Fruit fly (Drosophila melanogaster) whole organism, embryonic: ENCODE measurements around the gene Phae2.

ENCODE experiments used
- Adf1 ChIP-seq: fragments of 200-800 bp; sonication (Bioruptor generic); IDR thresholded peaks from 2 replicates; pipeline ENCODE4 v1.3.6; 2022; ENCODE audit warnings: missing biosample characterization, missing genetic modification characterization
- CG12236 ChIP-seq: fragments of 200-800 bp; sonication (Bioruptor generic); optimal IDR thresholded peaks from 2 replicates; lab custom pipeline; 2016; ENCODE audit warnings: missing biosample characterization, missing genetic modification characterization
- CG1647 ChIP-seq: fragments of 200-800 bp; sonication (Bioruptor generic); optimal IDR thresholded peaks from 3 replicates; lab custom pipeline; 2016; ENCODE audit warnings: missing biosample characterization, missing genetic modification characterization
- CG18011 ChIP-seq: fragments of 200-800 bp; sonication (Bioruptor generic); optimal IDR thresholded peaks from 2 replicates; lab custom pipeline; 2017; ENCODE audit warnings: missing biosample characterization, missing genetic modification characterization, mild to moderate bottlenecking, moderate library complexity, missing genotype
- CG18476 ChIP-seq: fragments of 200-800 bp; sonication (Bioruptor generic); optimal IDR thresholded peaks from 2 replicates; lab custom pipeline; 2016; ENCODE audit warnings: missing biosample characterization, mild to moderate bottlenecking, missing genetic modification characterization
- CG2678 ChIP-seq: fragments of 200-800 bp; sonication (Bioruptor generic); optimal IDR thresholded peaks from 3 replicates; lab custom pipeline; 2019; ENCODE audit warnings: missing biosample characterization, mild to moderate bottlenecking, missing genetic modification characterization, moderate library complexity
- CG34422 ChIP-seq: fragments of 200-800 bp; sonication (Bioruptor generic); IDR thresholded peaks from 3 replicates; pipeline ENCODE4 v1.3.6; 2022; ENCODE audit warnings: missing biosample characterization, missing genetic modification characterization
- CG42726 ChIP-seq: fragments of 200-800 bp; sonication (Bioruptor generic); IDR thresholded peaks from 2 replicates; pipeline ENCODE4 v1.3.6; 2022; ENCODE audit warnings: missing biosample characterization, missing genetic modification characterization; ENCODE audit not compliant: partially characterized antibody
- CG4328 ChIP-seq: fragments of 200-800 bp; sonication (Bioruptor generic); optimal IDR thresholded peaks from 3 replicates; lab custom pipeline; 2017; ENCODE audit warnings: missing biosample characterization, missing genetic modification reagents, missing genetic modification characterization
- CG4854 ChIP-seq: fragments of 200-800 bp; sonication (Bioruptor generic); optimal IDR thresholded peaks from 2 replicates; lab custom pipeline; 2016; ENCODE audit warnings: missing biosample characterization, missing genetic modification characterization, inconsistent platforms
- CG6175 ChIP-seq: fragments of 200-800 bp; sonication (Bioruptor generic); IDR thresholded peaks from 3 replicates; pipeline ENCODE4 v1.3.6; 2022; ENCODE audit warnings: missing biosample characterization, missing genetic modification characterization
- CG6765 ChIP-seq: fragments of 200-800 bp; sonication (Bioruptor generic); optimal IDR thresholded peaks from 3 replicates; lab custom pipeline; 2017; ENCODE audit warnings: missing biosample characterization, mild to moderate bottlenecking, missing genetic modification characterization
- CG7372 ChIP-seq: fragments of 200-800 bp; sonication (Bioruptor generic); IDR thresholded peaks from 2 replicates; pipeline ENCODE4 v1.3.6; 2022; ENCODE audit warnings: missing biosample characterization, missing genetic modification characterization
- CG9609 ChIP-seq: fragments of 200-800 bp; sonication (Bioruptor generic); optimal IDR thresholded peaks from 3 replicates; lab custom pipeline; 2016; ENCODE audit warnings: missing biosample characterization, missing genetic modification characterization
- Camta ChIP-seq: fragments of 200-800 bp; sonication (Bioruptor generic); optimal IDR thresholded peaks from 2 replicates; lab custom pipeline; 2016; ENCODE audit warnings: missing biosample characterization, missing genetic modification characterization
- Chrac-16 ChIP-seq: fragments of 200-800 bp; sonication (Bioruptor generic); optimal IDR thresholded peaks from 3 replicates; lab custom pipeline; 2016; ENCODE audit warnings: missing biosample characterization, missing genetic modification characterization
- D ChIP-seq, 2 experiments: fragments of 200-800 bp in 1 of 2; fragments of >200 bp in 1 of 2; sonication (Bioruptor generic) in 1 of 2; optimal IDR thresholded peaks; 2 replicates in 1 of 2; 3 replicates in 1 of 2; lab custom pipeline; 2017; ENCODE audit warnings: mild to moderate bottlenecking in 1 of 2, missing biosample characterization in 1 of 2, missing genetic modification characterization in 1 of 2, missing genetic modification reagents in 1 of 2
- Dbx ChIP-seq: fragments of 200-800 bp; sonication (Bioruptor generic); IDR thresholded peaks from 3 replicates; pipeline ENCODE4 v1.3.6; 2022; ENCODE audit warnings: missing biosample characterization, missing genetic modification characterization
- Dip3 ChIP-seq: fragments of 200-800 bp; sonication (Bioruptor generic); optimal IDR thresholded peaks from 3 replicates; lab custom pipeline; 2016; ENCODE audit warnings: missing biosample characterization, missing genetic modification characterization
- E2f1 ChIP-seq: fragments of 200-800 bp; sonication (Bioruptor generic); IDR thresholded peaks from 2 replicates; pipeline ENCODE4 v1.3.6; 2022; ENCODE audit warnings: missing biosample characterization, missing genetic modification characterization
- GATAe ChIP-seq: fragments of 200-800 bp; sonication (Bioruptor generic); conservative IDR thresholded peaks from 2 replicates; pipeline ENCODE4 v1.3.6; 2022; ENCODE audit warnings: missing biosample characterization, missing genetic modification characterization
- H15 ChIP-seq: fragments of 200-800 bp; sonication (Bioruptor generic); IDR thresholded peaks from 3 replicates; pipeline ENCODE4 v1.3.6; 2022; ENCODE audit warnings: missing biosample characterization, missing genetic modification characterization
- HmgD ChIP-seq: fragments of 200-800 bp; sonication (Bioruptor generic); optimal IDR thresholded peaks from 3 replicates; lab custom pipeline; 2016; ENCODE audit warnings: missing biosample characterization, missing genetic modification characterization
- Kr ChIP-seq: fragments of 200-800 bp; sonication (Bioruptor generic); optimal IDR thresholded peaks from 2 replicates; lab custom pipeline; 2017; ENCODE audit warnings: missing biosample characterization, mild to moderate bottlenecking, missing genetic modification characterization
- Mad ChIP-seq: fragments of 200-800 bp; sonication (Bioruptor generic); optimal IDR thresholded peaks from 2 replicates; lab custom pipeline; 2016; ENCODE audit warnings: missing biosample characterization, missing genetic modification characterization
- Spps ChIP-seq: fragments of 200-800 bp; sonication (Bioruptor generic); optimal IDR thresholded peaks from 2 replicates; lab custom pipeline; 2018; ENCODE audit warnings: missing biosample characterization, mild to moderate bottlenecking, missing genetic modification characterization
- TFAM ChIP-seq: fragments of 200-800 bp; sonication (Bioruptor generic); optimal IDR thresholded peaks from 2 replicates; lab custom pipeline; 2017; ENCODE audit warnings: missing biosample characterization, missing genetic modification characterization, inconsistent platforms
- ara ChIP-seq: fragments of 200-800 bp; sonication (Bioruptor generic); IDR thresholded peaks from 2 replicates; pipeline ENCODE4 v1.3.6; 2022; ENCODE audit warnings: missing biosample characterization, missing genetic modification characterization
- chif ChIP-seq, 2 experiments: fragments of 200-800 bp; sonication (Bioruptor generic); optimal IDR thresholded peaks; 3 replicates each; lab custom pipeline; 2016; ENCODE audit warnings: missing biosample characterization in 2 of 2, missing genetic modification characterization in 2 of 2
- ems ChIP-seq: fragments of 200-800 bp; sonication (Bioruptor generic); optimal IDR thresholded peaks from 3 replicates; lab custom pipeline; 2016; ENCODE audit warnings: missing biosample characterization, missing genetic modification characterization
- exex ChIP-seq: fragments of 200-800 bp; sonication (Bioruptor generic); optimal IDR thresholded peaks from 4 replicates; lab custom pipeline; 2018; ENCODE audit warnings: missing biosample characterization, mild to moderate bottlenecking, missing genetic modification characterization, moderate library complexity
- grn ChIP-seq: fragments of 200-800 bp; sonication (Bioruptor generic); optimal IDR thresholded peaks from 3 replicates; lab custom pipeline; 2017; ENCODE audit warnings: missing biosample characterization, missing genetic modification characterization
- hb ChIP-seq: fragments of 200-800 bp; sonication (Bioruptor generic); IDR thresholded peaks from 3 replicates; pipeline ENCODE4 v1.3.6; 2022; ENCODE audit warnings: missing biosample characterization, missing genetic modification characterization; ENCODE audit not compliant: partially characterized antibody
- kay ChIP-seq: fragments of 200-800 bp; sonication (Bioruptor generic); optimal IDR thresholded peaks from 2 replicates; lab custom pipeline; 2016; ENCODE audit warnings: missing biosample characterization, missing genetic modification characterization
- mirr ChIP-seq: fragments of 200-800 bp; sonication (Bioruptor generic); optimal IDR thresholded peaks from 3 replicates; lab custom pipeline; 2018; ENCODE audit warnings: missing biosample characterization, mild to moderate bottlenecking, missing genetic modification characterization
- pan ChIP-seq, 4 experiments: fragments of >200 bp in 3 of 4; fragments of 200-800 bp in 1 of 4; sonication (Bioruptor generic) in 1 of 4; optimal IDR thresholded peaks in 3 of 4; IDR thresholded peaks in 1 of 4; 2 replicates each; pipeline versions ENCODE4 v1.3.6 to Lab custom; 2017 to 2022; ENCODE audit warnings: missing biosample characterization in 2 of 4, missing genetic modification characterization in 2 of 4, mixed read lengths in 1 of 4
- peb ChIP-seq: fragments of 200-800 bp; sonication (Bioruptor generic); IDR thresholded peaks from 2 replicates; pipeline ENCODE4 v1.3.6; 2022; ENCODE audit warnings: missing biosample characterization, missing genetic modification characterization
- pho ChIP-seq: fragments of 200-800 bp; sonication (Bioruptor generic); optimal IDR thresholded peaks from 2 replicates; lab custom pipeline; 2016; ENCODE audit warnings: missing biosample characterization, missing genetic modification characterization
- phol ChIP-seq: fragments of 200-800 bp; sonication (Bioruptor generic); optimal IDR thresholded peaks from 3 replicates; lab custom pipeline; 2018; ENCODE audit warnings: missing biosample characterization, mild to moderate bottlenecking, missing genetic modification characterization, moderate library complexity
- sd ChIP-seq: fragments of 200-800 bp; sonication (Bioruptor generic); optimal IDR thresholded peaks from 3 replicates; lab custom pipeline; 2018; ENCODE audit warnings: missing biosample characterization, mild to moderate bottlenecking, missing genetic modification characterization, moderate library complexity
- sens ChIP-seq: fragments of 200-800 bp; sonication (Bioruptor generic); peaks from one replicate; lab custom pipeline; 2016; ENCODE audit warnings: missing biosample characterization, missing genetic modification characterization
- sima ChIP-seq: fragments of 200-800 bp; sonication (Bioruptor generic); optimal IDR thresholded peaks from 2 replicates; lab custom pipeline; 2016; ENCODE audit warnings: missing biosample characterization, missing genetic modification characterization
- sug ChIP-seq: fragments of 200-800 bp; optimal IDR thresholded peaks from 2 replicates; lab custom pipeline; 2019; ENCODE audit warnings: missing biosample characterization, mild to moderate bottlenecking, missing genetic modification characterization, moderate library complexity
- tap ChIP-seq: fragments of 200-800 bp; optimal IDR thresholded peaks from 3 replicates; lab custom pipeline; 2019; ENCODE audit warnings: missing biosample characterization, mild to moderate bottlenecking, missing genetic modification characterization, moderate library complexity
- tgo ChIP-seq: fragments of 200-800 bp; sonication (Bioruptor generic); IDR thresholded peaks from 3 replicates; pipeline ENCODE4 v1.3.6; 2022; ENCODE audit warnings: missing biosample characterization, missing genetic modification characterization
- tna ChIP-seq: fragments of 200-800 bp; sonication (Bioruptor generic); IDR thresholded peaks from 2 replicates; pipeline ENCODE4 v1.3.6; 2022; ENCODE audit warnings: missing biosample characterization, missing genetic modification characterization; ENCODE audit not compliant: partially characterized antibody
- trh ChIP-seq: fragments of 200-800 bp; sonication (Bioruptor generic); optimal IDR thresholded peaks from 2 replicates; lab custom pipeline; 2016; ENCODE audit warnings: missing biosample characterization, missing genetic modification characterization

The Phae2 gene

dm6 chr2L:12103231-12104210 lies 7.4 kb upstream of the Phae2 start, which contains the start of the genes Patsas and ThrRS (continued):
- TF ChIP-seq CG34422 (GFP tag; lab: Robert Waterston, UW) = peak; percentile 69
- TF ChIP-seq mirr = no peak
- no peak for TF ChIP-seq D (optimal IDR thresholded peaks at IDR 0.05; lab: Kevin White, UChicago)
- peak; percentile 77 for TF ChIP-seq D (GFP tag; optimal IDR thresholded peaks at IDR 0.05; lab: Kevin White, UChicago)
- no peak for TF ChIP-seq tap (tag; lab: Kevin White, UChicago)
- no peak for TF ChIP-seq CG12236 (GFP tag; lab: Kevin White, UChicago)
- TF ChIP-seq tgo (GFP tag; lab: Robert Waterston, UW) = peak; percentile 88

DNA sequence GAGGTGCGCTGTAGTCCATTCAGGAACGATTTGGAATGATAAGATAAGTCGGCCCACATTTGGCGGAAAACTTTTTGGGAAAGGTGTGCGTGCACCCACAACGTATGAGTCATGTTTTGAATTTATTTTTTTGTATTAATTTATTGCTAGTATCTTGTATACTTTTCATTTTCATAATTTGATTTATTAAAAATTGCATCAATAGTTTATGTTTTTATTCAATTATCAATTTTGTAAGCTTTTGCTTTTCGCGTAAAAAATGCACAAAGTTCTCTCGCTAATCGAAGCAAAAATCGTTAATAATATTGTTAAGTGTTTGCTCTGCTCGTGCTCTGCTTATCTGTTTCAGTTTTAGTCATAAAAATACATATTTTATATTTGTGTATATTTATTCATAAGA lies 3.8 kb upstream of the Phae2 start:
- TF ChIP-seq tna (GFP tag; lab: Robert Waterston, UW) = no peak
- no peak for TF ChIP-seq Dbx
- TF ChIP-seq Camta = no peak
- TF ChIP-seq CG6765 = no peak
- no peak for TF ChIP-seq CG2678 (tag; lab: Kevin White, UChicago)
- peak; percentile 40 for TF ChIP-seq sd (tag; lab: Kevin White, UChicago)
- TF ChIP-seq CG18476 (GFP tag; lab: Kevin White, UChicago) = no peak
- no peak for TF ChIP-seq E2f1 (GFP tag; lab: Robert Waterston, UW)
- TF ChIP-seq TFAM (GFP tag; lab: Kevin White, UChicago) = no peak
- no peak for TF ChIP-seq grn (GFP tag; lab: Kevin White, UChicago)
- TF ChIP-seq CG6175 (GFP tag; lab: Robert Waterston, UW) = no peak
- TF ChIP-seq CG4854 (GFP tag; lab: Kevin White, UChicago) = no peak
- TF ChIP-seq ara = no peak
- no peak for TF ChIP-seq CG42726 (GFP tag; lab: Robert Waterston, UW)
- TF ChIP-seq sug (tag; lab: Kevin White, UChicago) = peak; percentile 10
- TF ChIP-seq CG9609 (GFP tag; lab: Kevin White, UChicago) = no peak
- TF ChIP-seq Kr (GFP tag; lab: Kevin White, UChicago) = no peak
- peak; percentile 26 for TF ChIP-seq sens (GFP tag; lab: Kevin White, UChicago)
- no peak for TF ChIP-seq Mad
- 0 out of 2 replicates have a peak, but pooled peaks have one; percentile 34 for TF ChIP-seq GATAe (GFP tag; lab: Robert Waterston, UW)
- no peak for TF ChIP-seq sima (GFP tag; lab: Kevin White, UChicago)
- no peak for TF ChIP-seq pan (optimal IDR thresholded peaks at IDR 0.05; lab: Kevin White, UChicago)
- TF ChIP-seq pan (GFP tag; optimal IDR thresholded peaks at IDR 0.05 in 1 of 2, IDR thresholded peaks at IDR 0.05 in 1 of 2) = no peak
- TF ChIP-seq hb = no peak
- no peak for TF ChIP-seq CG4328 (GFP tag; lab: Kevin White, UChicago)
- no peak for TF ChIP-seq phol
- no peak for TF ChIP-seq CG18011
- no peak for TF ChIP-seq trh (GFP tag; lab: Kevin White, UChicago)
- no peak for TF ChIP-seq Spps (tag; lab: Kevin White, UChicago)
- no peak for TF ChIP-seq peb (GFP tag; lab: Robert Waterston, UW)
- TF ChIP-seq CG1647 (GFP tag; lab: Kevin White, UChicago) = no peak
- no peak for TF ChIP-seq Chrac-16
- peak; percentile 31 for TF ChIP-seq exex (tag; lab: Kevin White, UChicago)
- TF ChIP-seq H15 (GFP tag; lab: Robert Waterston, UW) = no peak
- no peak for TF ChIP-seq HmgD (GFP tag; lab: Kevin White, UChicago)
- peak; percentile 21 for TF ChIP-seq kay (GFP tag; lab: Kevin White, UChicago)
- no peak for TF ChIP-seq Adf1
- no peak for TF ChIP-seq CG7372
- no peak for TF ChIP-seq ems (GFP tag; lab: Kevin White, UChicago)
- no peak for TF ChIP-seq tgo (GFP tag; lab: Robert Waterston, UW)
- TF ChIP-seq chif (GFP tag; optimal IDR thresholded peaks at IDR 0.05; lab: Kevin White, UChicago) = no peak
- TF ChIP-seq Dip3 (GFP tag; lab: Kevin White, UChicago) = no peak
- TF ChIP-seq pho (GFP tag; lab: Kevin White, UChicago) = no peak
